Fruit fly (Drosophila melanogaster): Measurements from ENCODE around the gene Cluap1.
A peak's percentile ranks its signal among the peaks of the same experiment; 100 is the strongest.

Cluap1 gene

DNA sequence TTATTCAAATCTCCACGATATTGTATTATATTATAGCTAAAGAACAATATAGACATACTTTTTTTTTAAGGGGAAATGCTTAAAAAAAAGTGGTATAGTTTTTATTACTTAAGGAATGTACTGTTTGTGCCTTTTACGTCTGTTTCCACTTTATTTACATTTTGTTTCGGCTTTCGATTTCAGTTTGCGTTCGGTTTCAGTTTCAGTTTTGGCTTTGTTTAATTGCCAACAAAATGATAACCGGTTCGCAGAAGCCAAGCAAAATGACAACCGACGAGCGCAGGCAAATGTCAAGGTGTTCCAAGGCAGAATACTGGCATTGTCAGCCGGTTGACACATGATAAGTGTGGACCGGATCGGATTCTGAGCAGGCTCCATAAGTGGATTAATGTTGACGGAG, 16.9 kb downstream of the Cluap1 start:
- TF ChIP-seq CG11456 (GFP tag; IDR thresholded peaks at IDR 0.05) (0 out of 3 replicates have a peak, but pooled peaks have one; percentile 24), Dref (GFP tag; IDR thresholded peaks at IDR 0.05) (no peak), odd (GFP tag; optimal IDR thresholded peaks at IDR 0.05) (no peak), tup (GFP tag; optimal IDR thresholded peaks at IDR 0.05) (no peak), Blimp-1 (GFP tag; optimal IDR thresholded peaks at IDR 0.05) (peak; percentile 73)

- TF ChIP-seq Adf1 (GFP tag; IDR thresholded peaks at IDR 0.05) (no peak), gt (GFP tag; IDR thresholded peaks at IDR 0.05) (no peak), CG15696 (tag; optimal IDR thresholded peaks at IDR 0.05) (no peak), CG3847 (GFP tag; IDR thresholded peaks at IDR 0.05) (no peak), CG13894 (tag; optimal IDR thresholded peaks at IDR 0.05) (no peak), CG12659 (GFP tag; optimal IDR thresholded peaks at IDR 0.05) (no peak), CG34422 (GFP tag; IDR thresholded peaks at IDR 0.05) (no peak), dm (GFP tag; optimal IDR thresholded peaks at IDR 0.05) (no peak), ATbp (GFP tag; optimal IDR thresholded peaks at IDR 0.05) (no peak), Drgx (GFP tag; IDR thresholded peaks at IDR 0.05) (no peak), dmrt99B (tag; optimal IDR thresholded peaks at IDR 0.05) (no peak), Dip3 (GFP tag; optimal IDR thresholded peaks at IDR 0.05) (no peak), sd (tag; optimal IDR thresholded peaks at IDR 0.05) (peak; percentile 21), CG8765 (GFP tag; IDR thresholded peaks at IDR 0.05) (no peak), tup (GFP tag; optimal IDR thresholded peaks at IDR 0.05) (no peak), Six4 (GFP tag; optimal IDR thresholded peaks at IDR 0.05) (no peak), BEAF-32 (GFP tag; optimal IDR thresholded peaks at IDR 0.05) (no peak), Opbp (GFP tag; IDR thresholded peaks at IDR 0.05; ENCODE audit: partially characterized antibody) (no peak), CG18011 (GFP tag; optimal IDR thresholded peaks at IDR 0.05) (no peak), unpg (GFP tag; optimal IDR thresholded peaks at IDR 0.05) (no peak), nerfin-2 (GFP tag; IDR thresholded peaks at IDR 0.05; ENCODE audit: partially characterized antibody) (no peak), ci (GFP tag; IDR thresholded peaks at IDR 0.05) (0 out of 3 replicates have a peak, but pooled peaks have one; percentile 1), CG2889 (GFP tag; IDR thresholded peaks at IDR 0.05) (no peak), Dip2 (GFP tag; IDR thresholded peaks at IDR 0.05) (no peak), sens (GFP tag) (peak; percentile 48), oc (tag; optimal IDR thresholded peaks at IDR 0.05) (peak; percentile 41), fd3F (GFP tag; optimal IDR thresholded peaks at IDR 0.05) (no peak), sug (tag; optimal IDR thresholded peaks at IDR 0.05) (no peak), Jarid2 (GFP tag; optimal IDR thresholded peaks at IDR 0.05) (peak; percentile 42), bowl (GFP tag; IDR thresholded peaks at IDR 0.05) (no peak), chinmo (GFP tag; IDR thresholded peaks at IDR 0.05; ENCODE audit: partially characterized antibody) (0 out of 4 replicates have a peak, but pooled peaks have one; percentile 45), CG2129 (GFP tag; IDR thresholded peaks at IDR 0.05; ENCODE audit: partially characterized antibody) (no peak), CG3065 (GFP tag; optimal IDR thresholded peaks at IDR 0.05) (no peak), bigmax (GFP tag; optimal IDR thresholded peaks at IDR 0.05) (no peak), YL-1 (GFP tag; optimal IDR thresholded peaks at IDR 0.05) (no peak), CG14667 (GFP tag; IDR thresholded peaks at IDR 0.05) (no peak), wor (GFP tag; IDR thresholded peaks at IDR 0.05) (no peak), Lhr (GFP tag; optimal IDR thresholded peaks at IDR 0.05) (no peak), ewg (GFP tag; optimal IDR thresholded peaks at IDR 0.05) (no peak), CG13287 (GFP tag; IDR thresholded peaks at IDR 0.05; ENCODE audit: partially characterized antibody) (peak; percentile 13; the same call in 1 of the 2 replicates), CG6791 (GFP tag; IDR thresholded peaks at IDR 0.05; ENCODE audit: partially characterized antibody) (no peak), CG17385 (GFP tag; optimal IDR thresholded peaks at IDR 0.05) (no peak), croc (GFP tag; conservative IDR thresholded peaks at IDR 0.05) (no peak), CG18764 (GFP tag; optimal IDR thresholded peaks at IDR 0.05) (no peak), C15 (GFP tag; IDR thresholded peaks at IDR 0.05) (no peak)
Measured at dm6 chrX:22514948-22515347, 29.2 kb downstream of the Cluap1 start, which contains the start of gene CG17600. TSS of gene CG17600 (plus strand) at chrX:22515197.

Data from whole organism, embryonic.